Fruit fly (Drosophila melanogaster) whole organism, embryonic: ENCODE measurements around the gene wg.

Source experiments
- CG10267 ChIP-seq: fragments of 200-800 bp; sonication (Bioruptor generic); optimal IDR thresholded peaks from 2 replicates; lab custom pipeline; 2018; ENCODE audit warnings: missing biosample characterization, mild to moderate bottlenecking, missing genetic modification characterization, moderate library complexity
- CG10979 ChIP-seq: fragments of 200-800 bp; sonication (Bioruptor generic); optimal IDR thresholded peaks from 2 replicates; lab custom pipeline; 2018; ENCODE audit warnings: missing biosample characterization, mild to moderate bottlenecking, missing genetic modification characterization, moderate library complexity
- CG12104 ChIP-seq: fragments of 200-800 bp; sonication (Bioruptor generic); optimal IDR thresholded peaks from 3 replicates; lab custom pipeline; 2016; ENCODE audit warnings: missing biosample characterization, missing genetic modification characterization
- CG13424 ChIP-seq: fragments of 200-800 bp; sonication (Bioruptor generic); optimal IDR thresholded peaks from 2 replicates; lab custom pipeline; 2019; ENCODE audit warnings: missing biosample characterization, mild to moderate bottlenecking, missing genetic modification characterization, moderate library complexity
- CG14710 ChIP-seq: fragments of 200-800 bp; sonication (Bioruptor generic); optimal IDR thresholded peaks from 3 replicates; lab custom pipeline; 2019; ENCODE audit warnings: missing biosample characterization, mild to moderate bottlenecking, missing genetic modification characterization, moderate library complexity
- CG15601 ChIP-seq: fragments of 200-800 bp; sonication (Bioruptor generic); optimal IDR thresholded peaks from 3 replicates; lab custom pipeline; 2019; ENCODE audit warnings: missing biosample characterization, mild to moderate bottlenecking, missing genetic modification characterization, moderate library complexity
- CG16863 ChIP-seq: fragments of 200-800 bp; sonication (Bioruptor generic); optimal IDR thresholded peaks from 3 replicates; lab custom pipeline; 2016; ENCODE audit warnings: missing biosample characterization, missing genetic modification characterization
- CG17361 ChIP-seq: fragments of 200-800 bp; sonication (Bioruptor generic); IDR thresholded peaks from 3 replicates; pipeline ENCODE4 v1.3.6; 2022; ENCODE audit warnings: missing biosample characterization, missing genetic modification characterization
- CG18619 ChIP-seq: fragments of 200-800 bp; sonication (Bioruptor generic); optimal IDR thresholded peaks from 3 replicates; lab custom pipeline; 2017; ENCODE audit warnings: missing biosample characterization, mild to moderate bottlenecking, missing genetic modification characterization
- CG2712 ChIP-seq: fragments of 200-800 bp; optimal IDR thresholded peaks from 3 replicates; lab custom pipeline; 2019; ENCODE audit warnings: missing biosample characterization, mild to moderate bottlenecking, missing genetic modification characterization, moderate library complexity
- CG2875 ChIP-seq: fragments of 200-800 bp; sonication (Bioruptor generic); optimal IDR thresholded peaks from 2 replicates; lab custom pipeline; 2017; ENCODE audit warnings: missing biosample characterization, mild to moderate bottlenecking, missing genetic modification characterization, missing genetic modification reagents
- CG30403 ChIP-seq: fragments of 200-800 bp; sonication (Bioruptor generic); optimal IDR thresholded peaks from 3 replicates; lab custom pipeline; 2016; ENCODE audit warnings: missing biosample characterization, missing genetic modification characterization
- CG34422 ChIP-seq: fragments of 200-800 bp; sonication (Bioruptor generic); IDR thresholded peaks from 3 replicates; pipeline ENCODE4 v1.3.6; 2022; ENCODE audit warnings: missing biosample characterization, missing genetic modification characterization
- CG3838 ChIP-seq: fragments of 200-800 bp; sonication (Bioruptor generic); optimal IDR thresholded peaks from 3 replicates; lab custom pipeline; 2016; ENCODE audit warnings: missing biosample characterization, missing genetic modification characterization
- CG5245 ChIP-seq: fragments of 200-800 bp; sonication (Bioruptor generic); optimal IDR thresholded peaks from 3 replicates; lab custom pipeline; 2016; ENCODE audit warnings: missing biosample characterization, missing genetic modification characterization
- CG7556 ChIP-seq: fragments of 200-800 bp; sonication (Bioruptor generic); optimal IDR thresholded peaks from 2 replicates; lab custom pipeline; 2017; ENCODE audit warnings: missing biosample characterization, mild to moderate bottlenecking, missing genetic modification characterization
- CG7745 ChIP-seq: fragments of 200-800 bp; sonication (Bioruptor generic); optimal IDR thresholded peaks from 2 replicates; lab custom pipeline; 2018; ENCODE audit warnings: missing biosample characterization, mild to moderate bottlenecking, missing genetic modification characterization, moderate library complexity
- CG8388 ChIP-seq: fragments of 200-800 bp; sonication (Bioruptor generic); optimal IDR thresholded peaks from 2 replicates; lab custom pipeline; 2019; ENCODE audit warnings: missing biosample characterization, mild to moderate bottlenecking, missing genetic modification characterization, moderate library complexity
- CoRest ChIP-seq: fragments of 200-800 bp; sonication (Bioruptor generic); optimal IDR thresholded peaks from 3 replicates; lab custom pipeline; 2018; ENCODE audit warnings: missing biosample characterization, mild to moderate bottlenecking, missing genetic modification characterization, moderate library complexity
- D19A ChIP-seq: fragments of 200-800 bp; optimal IDR thresholded peaks from 3 replicates; lab custom pipeline; 2019; ENCODE audit warnings: missing biosample characterization, mild to moderate bottlenecking, missing genetic modification characterization, moderate library complexity
- Dll ChIP-seq: fragments of 200-800 bp; sonication (Bioruptor generic); IDR thresholded peaks from 4 replicates; pipeline ENCODE4 v1.3.6; 2022; ENCODE audit warnings: missing biosample characterization, missing genetic modification characterization; ENCODE audit not compliant: partially characterized antibody
- Hr3 ChIP-seq: fragments of 200-800 bp; sonication (Bioruptor generic); optimal IDR thresholded peaks from 3 replicates; lab custom pipeline; 2016; ENCODE audit warnings: missing biosample characterization, missing genetic modification characterization
- Hr78 ChIP-seq, 2 experiments: fragments of 200-800 bp in 1 of 2; fragments of >200 bp in 1 of 2; sonication (Bioruptor generic) in 1 of 2; optimal IDR thresholded peaks; 2 replicates each; lab custom pipeline; 2017 to 2019; ENCODE audit warnings: missing biosample characterization in 2 of 2, missing genetic modification characterization in 2 of 2, mild to moderate bottlenecking in 1 of 2, moderate library complexity in 1 of 2
- MBD-R2 ChIP-seq: fragments of 200-800 bp; sonication (Bioruptor generic); IDR thresholded peaks from 2 replicates; pipeline ENCODE4 v1.3.6; 2022; ENCODE audit warnings: missing biosample characterization, missing genetic modification characterization
- Max ChIP-seq: fragments of 200-800 bp; sonication (Bioruptor generic); optimal IDR thresholded peaks from 2 replicates; lab custom pipeline; 2016; ENCODE audit warnings: missing biosample characterization, mild to moderate bottlenecking, missing genetic modification characterization
- NC2β ChIP-seq: fragments of 200-800 bp; sonication (Bioruptor generic); optimal IDR thresholded peaks from 2 replicates; lab custom pipeline; 2016; ENCODE audit warnings: missing biosample characterization, missing genetic modification characterization
- Oli ChIP-seq: fragments of 200-800 bp; sonication (Bioruptor generic); optimal IDR thresholded peaks from 2 replicates; lab custom pipeline; 2018; ENCODE audit warnings: missing biosample characterization, mild to moderate bottlenecking, missing genetic modification characterization, moderate library complexity
- Pdp1 ChIP-seq, 2 experiments: fragments of 200-800 bp; sonication (Bioruptor generic); optimal IDR thresholded peaks; 3 replicates each; lab custom pipeline; 2016; ENCODE audit warnings: missing biosample characterization in 2 of 2, missing genetic modification characterization in 2 of 2, mild to moderate bottlenecking in 1 of 2, moderate library complexity in 1 of 2
- Six4 ChIP-seq: fragments of 200-800 bp; sonication (Bioruptor generic); optimal IDR thresholded peaks from 2 replicates; lab custom pipeline; 2016; ENCODE audit warnings: missing biosample characterization, missing genetic modification characterization
- Spps ChIP-seq: fragments of 200-800 bp; sonication (Bioruptor generic); optimal IDR thresholded peaks from 2 replicates; lab custom pipeline; 2018; ENCODE audit warnings: missing biosample characterization, mild to moderate bottlenecking, missing genetic modification characterization
- Ssrp ChIP-seq: fragments of 200-800 bp; sonication (Bioruptor generic); optimal IDR thresholded peaks from 2 replicates; lab custom pipeline; 2018; ENCODE audit warnings: missing biosample characterization, mild to moderate bottlenecking, missing genetic modification characterization, moderate library complexity
- Xbp1 ChIP-seq: fragments of 200-800 bp; sonication (Bioruptor generic); optimal IDR thresholded peaks from 3 replicates; lab custom pipeline; 2016; ENCODE audit warnings: missing biosample characterization, mild to moderate bottlenecking, missing genetic modification characterization
- aop ChIP-seq: fragments of 200-800 bp; sonication (Bioruptor generic); IDR thresholded peaks from 2 replicates; pipeline ENCODE4 v1.3.6; 2022; ENCODE audit warnings: missing biosample characterization, missing genetic modification characterization
- bab2 ChIP-seq: fragments of 200-800 bp; sonication (Bioruptor generic); optimal IDR thresholded peaks from 2 replicates; lab custom pipeline; 2016; ENCODE audit warnings: missing biosample characterization, missing genetic modification characterization
- eve ChIP-seq, 2 experiments: fragments of >200 bp; optimal IDR thresholded peaks; 2 replicates each; lab custom pipeline; 2017; ENCODE audit warnings: missing biosample characterization in 2 of 2, missing genetic modification characterization in 2 of 2
- ewg ChIP-seq: fragments of 200-800 bp; sonication (Bioruptor generic); optimal IDR thresholded peaks from 3 replicates; lab custom pipeline; 2017; ENCODE audit warnings: mild to moderate bottlenecking, missing biosample characterization, missing genetic modification reagents, missing genetic modification characterization
- fd102C ChIP-seq: fragments of 200-800 bp; sonication (Bioruptor generic); optimal IDR thresholded peaks from 2 replicates; lab custom pipeline; 2018; ENCODE audit warnings: missing biosample characterization, mild to moderate bottlenecking, missing genetic modification characterization, moderate library complexity
- gem ChIP-seq: fragments of 200-800 bp; sonication (Bioruptor generic); optimal IDR thresholded peaks from 2 replicates; lab custom pipeline; 2019; ENCODE audit warnings: missing biosample characterization, mild to moderate bottlenecking, missing genetic modification characterization, moderate library complexity
- grau ChIP-seq: fragments of 200-800 bp; optimal IDR thresholded peaks from 3 replicates; lab custom pipeline; 2019; ENCODE audit warnings: missing biosample characterization, mild to moderate bottlenecking, missing genetic modification characterization, moderate library complexity
- grn ChIP-seq: fragments of 200-800 bp; sonication (Bioruptor generic); optimal IDR thresholded peaks from 3 replicates; lab custom pipeline; 2017; ENCODE audit warnings: missing biosample characterization, missing genetic modification characterization
- gro ChIP-seq: fragments of 200-800 bp; sonication (Bioruptor generic); optimal IDR thresholded peaks from 2 replicates; lab custom pipeline; 2016; ENCODE audit warnings: missing biosample characterization, missing genetic modification characterization
- gsb-n ChIP-seq: fragments of 200-800 bp; sonication (Bioruptor generic); optimal IDR thresholded peaks from 3 replicates; lab custom pipeline; 2018; ENCODE audit warnings: missing biosample characterization, mild to moderate bottlenecking, missing genetic modification characterization
- nmo ChIP-seq: fragments of 200-800 bp; sonication (Bioruptor generic); optimal IDR thresholded peaks from 2 replicates; lab custom pipeline; 2018; ENCODE audit warnings: missing biosample characterization, mild to moderate bottlenecking, missing genetic modification characterization, moderate library complexity
- oc ChIP-seq: fragments of 200-800 bp; sonication (Bioruptor generic); optimal IDR thresholded peaks from 2 replicates; lab custom pipeline; 2018; ENCODE audit warnings: missing biosample characterization, mild to moderate bottlenecking, missing genetic modification characterization, moderate library complexity
- onecut ChIP-seq: fragments of 200-800 bp; sonication (Bioruptor generic); IDR thresholded peaks from 2 replicates; pipeline ENCODE4 v1.3.6; 2022; ENCODE audit warnings: missing biosample characterization, missing genetic modification characterization
- phol ChIP-seq: fragments of 200-800 bp; sonication (Bioruptor generic); optimal IDR thresholded peaks from 3 replicates; lab custom pipeline; 2018; ENCODE audit warnings: missing biosample characterization, mild to moderate bottlenecking, missing genetic modification characterization, moderate library complexity
- psq ChIP-seq: fragments of 200-800 bp; sonication (Bioruptor generic); optimal IDR thresholded peaks from 2 replicates; lab custom pipeline; 2017; ENCODE audit warnings: missing biosample characterization, missing genetic modification characterization
- sens ChIP-seq: fragments of 200-800 bp; sonication (Bioruptor generic); peaks from one replicate; lab custom pipeline; 2016; ENCODE audit warnings: missing biosample characterization, missing genetic modification characterization
- twi ChIP-seq: fragments of 200-800 bp; optimal IDR thresholded peaks from 2 replicates; lab custom pipeline; 2019; ENCODE audit warnings: missing biosample characterization, mild to moderate bottlenecking, missing genetic modification characterization, moderate library complexity
- zen ChIP-seq: fragments of 200-800 bp; sonication (Bioruptor generic); optimal IDR thresholded peaks from 3 replicates; lab custom pipeline; 2018; ENCODE audit warnings: missing biosample characterization, mild to moderate bottlenecking, missing genetic modification characterization, moderate library complexity

Gene wg

dm6 chr2L:7270270-7270669 is 36.7 kb upstream of the wg start (continued):
- TF ChIP-seq ewg (GFP tag; lab: Kevin White, UChicago) (peak; percentile 18), oc (peak; percentile 71), CoRest (tag; lab: Kevin White, UChicago) (peak; percentile 45), gsb-n (tag; lab: Kevin White, UChicago) (peak; percentile 84), grau (tag; lab: Kevin White, UChicago) (peak; percentile 57), CG16863 (GFP tag; lab: Kevin White, UChicago) (peak; percentile 17), eve (GFP tag; optimal IDR thresholded peaks at IDR 0.05; lab: Kevin White, UChicago) (peak in 1 of 2 experiments; percentile 53), MBD-R2 (GFP tag; lab: Robert Waterston, UW) (no peak), onecut (peak; percentile 39), aop (no peak), NC2β (peak; percentile 4), gem (tag; lab: Kevin White, UChicago) (peak; percentile 82), fd102C (GFP tag; lab: Kevin White, UChicago) (peak; percentile 10), psq (GFP tag; lab: Kevin White, UChicago) (peak; percentile 12), Six4 (GFP tag; lab: Kevin White, UChicago) (peak; percentile 39), CG15601 (peak; percentile 63), Pdp1 (GFP tag; optimal IDR thresholded peaks at IDR 0.05; lab: Kevin White, UChicago) (peak in 1 of 2 experiments; percentile 24), CG12104 (peak; percentile 3), CG3838 (GFP tag; lab: Kevin White, UChicago) (no peak), Spps (tag; lab: Kevin White, UChicago) (peak; percentile 74), sens (peak; percentile 88), CG7745 (peak; percentile 49), CG34422 (GFP tag; lab: Robert Waterston, UW) (peak; percentile 23; the same call in 1 of the 3 replicates), gro (GFP tag; lab: Kevin White, UChicago) (no peak), phol (tag; lab: Kevin White, UChicago) (peak; percentile 78), CG10267 (tag; lab: Kevin White, UChicago) (peak; percentile 74), Hr3 (peak; percentile 43), CG2712 (peak; percentile 84), CG10979 (tag; lab: Kevin White, UChicago) (peak; percentile 87), Dll (no peak), grn (peak; percentile 9), CG13424 (tag; lab: Kevin White, UChicago) (peak; percentile 50), D19A (tag; lab: Kevin White, UChicago) (peak; percentile 55), zen (tag; lab: Kevin White, UChicago) (peak; percentile 69), twi (tag; lab: Kevin White, UChicago) (peak; percentile 45), CG8388 (GFP tag; lab: Kevin White, UChicago) (peak; percentile 70), Hr78 (GFP tag; optimal IDR thresholded peaks at IDR 0.05; lab: Kevin White, UChicago) (peak in 1 of 2 experiments; percentile 24), Max (GFP tag; lab: Kevin White, UChicago) (peak; percentile 12), CG5245 (GFP tag; lab: Kevin White, UChicago) (no peak), CG2875 (peak; percentile 60), Xbp1 (GFP tag; lab: Kevin White, UChicago) (peak; percentile 57), nmo (peak; percentile 76), CG14710 (tag; lab: Kevin White, UChicago) (peak; percentile 80), bab2 (GFP tag; lab: Kevin White, UChicago) (peak; percentile 3), Oli (peak; percentile 50), CG30403 (peak; percentile 33), CG7556 (GFP tag; lab: Kevin White, UChicago) (peak; percentile 38), CG18619 (GFP tag; lab: Kevin White, UChicago) (peak; percentile 21), Ssrp (tag; lab: Kevin White, UChicago) (peak; percentile 64), CG17361 (GFP tag; lab: Robert Waterston, UW) (peak; percentile 71; the same call in 2 of the 3 replicates)
